Fruit fly (Drosophila melanogaster) whole organism, pupa: Measurements from ENCODE around the gene SmydA-2.

Experiments
- CG10348 ChIP-seq: fragments of 200-800 bp; sonication (Bioruptor generic); IDR thresholded peaks from 2 replicates; pipeline ENCODE4 v1.3.6; 2022; ENCODE audit warnings: missing biosample characterization, missing genetic modification characterization
- CG12605 ChIP-seq: fragments of 200-800 bp; sonication (Bioruptor generic); IDR thresholded peaks from 2 replicates; pipeline ENCODE4 v1.3.6; 2022; ENCODE audit warnings: missing biosample characterization, missing genetic modification characterization
- CG13204 ChIP-seq: fragments of 200-800 bp; sonication (Bioruptor generic); optimal IDR thresholded peaks from 2 replicates; lab custom pipeline; 2018; ENCODE audit warnings: missing biosample characterization, mild to moderate bottlenecking, missing genetic modification characterization, moderate library complexity
- CG14655 ChIP-seq: fragments of 200-800 bp; sonication (Bioruptor generic); optimal IDR thresholded peaks from 3 replicates; lab custom pipeline; 2017; ENCODE audit warnings: mild to moderate bottlenecking, missing biosample characterization, missing genetic modification reagents, missing genetic modification characterization
- CG15710 ChIP-seq: fragments of 200-800 bp; sonication (Bioruptor generic); optimal IDR thresholded peaks from 2 replicates; lab custom pipeline; 2018; ENCODE audit warnings: missing biosample characterization, mild to moderate bottlenecking, missing genetic modification characterization, moderate library complexity
- CG17806 ChIP-seq: fragments of 200-800 bp; sonication (Bioruptor generic); optimal IDR thresholded peaks from 2 replicates; lab custom pipeline; 2018; ENCODE audit warnings: missing biosample characterization, mild to moderate bottlenecking, missing genetic modification characterization, moderate library complexity
- CG32121 ChIP-seq: fragments of 200-800 bp; sonication (Bioruptor generic); IDR thresholded peaks from 2 replicates; pipeline ENCODE4 v1.3.6; 2022; ENCODE audit warnings: missing biosample characterization, missing genetic modification characterization
- CG34367 ChIP-seq: fragments of 200-800 bp; sonication (Bioruptor generic); optimal IDR thresholded peaks from 2 replicates; lab custom pipeline; 2018; ENCODE audit warnings: missing biosample characterization, mild to moderate bottlenecking, missing genetic modification characterization
- CG4496 ChIP-seq: fragments of 200-800 bp; sonication (Bioruptor generic); IDR thresholded peaks from 3 replicates; pipeline ENCODE4 v1.3.6; 2022; ENCODE audit warnings: missing biosample characterization, missing genetic modification characterization
- CG8159 ChIP-seq: fragments of 200-800 bp; sonication (Bioruptor generic); optimal IDR thresholded peaks from 3 replicates; lab custom pipeline; 2018; ENCODE audit warnings: missing biosample characterization, mild to moderate bottlenecking, missing genetic modification characterization, moderate library complexity
- CG8301 ChIP-seq: fragments of 200-800 bp; sonication (Bioruptor generic); optimal IDR thresholded peaks from 2 replicates; lab custom pipeline; 2018; ENCODE audit warnings: missing biosample characterization, mild to moderate bottlenecking, missing genetic modification characterization
- CG9948 ChIP-seq: fragments of 200-800 bp; sonication (Bioruptor generic); optimal IDR thresholded peaks from 2 replicates; lab custom pipeline; 2018; ENCODE audit warnings: missing biosample characterization, mild to moderate bottlenecking, missing genetic modification characterization, moderate library complexity
- D1 ChIP-seq: fragments of 200-800 bp; sonication (Bioruptor generic); optimal IDR thresholded peaks from 2 replicates; lab custom pipeline; 2018; ENCODE audit warnings: missing biosample characterization, mild to moderate bottlenecking, missing genetic modification characterization, moderate library complexity
- EcR ChIP-seq: fragments of 200-800 bp; sonication (Bioruptor generic); optimal IDR thresholded peaks from 3 replicates; lab custom pipeline; 2019; ENCODE audit warnings: missing biosample characterization, missing genetic modification characterization, mild to moderate bottlenecking, moderate library complexity, missing genetic modification reagents
- Ets98B ChIP-seq: fragments of 200-800 bp; sonication (Bioruptor generic); IDR thresholded peaks from 2 replicates; pipeline ENCODE4 v1.3.6; 2022; ENCODE audit warnings: missing biosample characterization, missing genetic modification characterization
- Pif1A ChIP-seq: fragments of 200-800 bp; sonication (Bioruptor generic); optimal IDR thresholded peaks from 3 replicates; lab custom pipeline; 2016; ENCODE audit warnings: missing biosample characterization, missing genetic modification characterization
- Pif1B ChIP-seq: fragments of 200-800 bp; sonication (Bioruptor generic); optimal IDR thresholded peaks from 3 replicates; lab custom pipeline; 2016; ENCODE audit warnings: missing biosample characterization, missing genetic modification characterization
- Snoo ChIP-seq: fragments of 200-800 bp; sonication (Bioruptor generic); optimal IDR thresholded peaks from 3 replicates; lab custom pipeline; 2017; ENCODE audit warnings: missing biosample characterization, mild to moderate bottlenecking, missing genetic modification characterization, inconsistent platforms
- fd96Ca ChIP-seq: fragments of 200-800 bp; sonication (Bioruptor generic); IDR thresholded peaks from 3 replicates; pipeline ENCODE4 v1.3.6; 2022; ENCODE audit warnings: missing biosample characterization, missing genetic modification characterization
- gl ChIP-seq: fragments of 200-800 bp; sonication (Bioruptor generic); optimal IDR thresholded peaks from 2 replicates; lab custom pipeline; 2018; ENCODE audit warnings: missing biosample characterization, mild to moderate bottlenecking, missing genetic modification characterization
- rn ChIP-seq: fragments of 200-800 bp; sonication (Bioruptor generic); IDR thresholded peaks from 2 replicates; pipeline ENCODE4 v1.3.6; 2022; ENCODE audit warnings: missing biosample characterization, missing genetic modification characterization

SmydA-2 gene

dm6 chr3L:19036119-19036518 lies 33.1 kb upstream of the SmydA-2 start:
- TF ChIP-seq D1 (tag; lab: Kevin White, UChicago), result no peak
- TF ChIP-seq CG12605 (GFP tag; lab: Robert Waterston, UW), result no peak
- no peak for TF ChIP-seq Pif1A (GFP tag; lab: Kevin White, UChicago)
- no peak for TF ChIP-seq Ets98B (GFP tag; lab: Robert Waterston, UW)
- no peak for TF ChIP-seq CG8159 (tag; lab: Kevin White, UChicago)
- no peak for TF ChIP-seq gl (tag; lab: Kevin White, UChicago)
- TF ChIP-seq Pif1B (GFP tag; lab: Kevin White, UChicago), result no peak
- no peak for TF ChIP-seq fd96Ca (GFP tag; lab: Robert Waterston, UW)
- TF ChIP-seq CG15710 (tag; lab: Kevin White, UChicago), result no peak
- TF ChIP-seq Snoo (tag; lab: Kevin White, UChicago), result no peak
- no peak for TF ChIP-seq CG9948 (tag; lab: Kevin White, UChicago)
- no peak for TF ChIP-seq EcR (GFP tag; lab: Kevin White, UChicago)

dm6 chr3L:19035163-19035900 lies 32.3 kb upstream of the SmydA-2 start:
- peak; percentile 49 for TF ChIP-seq CG9948 (tag; lab: Kevin White, UChicago)
- TF ChIP-seq Pif1A (GFP tag; lab: Kevin White, UChicago), result peak; percentile 0
- peak; percentile 17 for TF ChIP-seq CG8301 (tag; lab: Kevin White, UChicago)
- TF ChIP-seq Snoo (tag; lab: Kevin White, UChicago), result peak; percentile 44
- no peak for TF ChIP-seq Pif1B (GFP tag; lab: Kevin White, UChicago)
- no peak for TF ChIP-seq Ets98B (GFP tag; lab: Robert Waterston, UW)
- peak; percentile 25 for TF ChIP-seq CG15710 (tag; lab: Kevin White, UChicago)
- no peak for TF ChIP-seq CG12605 (GFP tag; lab: Robert Waterston, UW)
- peak; percentile 66 for TF ChIP-seq CG8159 (tag; lab: Kevin White, UChicago)
- TF ChIP-seq CG4496 (GFP tag; lab: Robert Waterston, UW), result no peak
- no peak for TF ChIP-seq CG13204 (GFP tag; lab: Kevin White, UChicago)
- TF ChIP-seq CG17806 (tag; lab: Kevin White, UChicago), result peak; percentile 52
- TF ChIP-seq CG14655 (GFP tag; lab: Kevin White, UChicago), result peak; percentile 35
- TF ChIP-seq CG34367 (tag; lab: Kevin White, UChicago), result peak; percentile 15
- no peak for TF ChIP-seq gl (tag; lab: Kevin White, UChicago)
- TF ChIP-seq D1 (tag; lab: Kevin White, UChicago), result peak; percentile 13
- no peak for TF ChIP-seq CG10348 (GFP tag; lab: Robert Waterston, UW)
- no peak for TF ChIP-seq EcR (GFP tag; lab: Kevin White, UChicago)
- TF ChIP-seq, all 21 proteins: peak for 10

DNA sequence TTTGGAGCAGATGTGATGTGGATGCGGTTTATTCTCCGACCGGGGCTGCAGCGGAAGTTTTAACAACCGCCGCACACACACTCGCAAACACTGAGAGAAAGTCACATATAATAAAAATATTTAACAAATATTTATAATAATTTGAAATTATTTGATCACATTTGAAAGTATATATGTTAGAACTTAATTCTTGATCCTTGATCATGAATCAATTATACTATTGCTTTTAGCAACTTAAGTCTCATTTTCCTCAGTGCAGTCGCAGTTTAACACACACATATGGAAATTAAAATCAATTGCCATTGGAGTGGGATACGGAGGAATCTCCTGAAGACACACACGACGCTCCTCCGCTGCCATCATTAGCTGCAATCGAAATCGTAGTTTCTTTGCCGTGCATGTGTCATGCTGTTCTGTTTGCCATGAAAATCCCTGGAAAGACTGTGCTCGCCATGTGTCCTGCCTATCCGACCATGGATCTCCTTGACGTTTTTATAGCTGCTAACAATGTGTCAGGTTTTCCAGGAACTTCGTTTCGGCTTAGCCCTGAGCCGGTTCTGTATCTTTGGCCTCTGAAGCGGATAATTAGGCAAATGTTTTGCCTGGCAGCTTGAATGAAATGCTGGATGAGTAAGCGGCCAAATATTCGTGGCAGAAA lies 30.2 kb upstream of the SmydA-2 start:
- peak; percentile 65 for TF ChIP-seq CG8301 (tag; lab: Kevin White, UChicago)
- peak; percentile 78 for TF ChIP-seq CG8159 (tag; lab: Kevin White, UChicago)
- TF ChIP-seq Snoo (tag; lab: Kevin White, UChicago), result peak; percentile 66
- TF ChIP-seq fd96Ca (GFP tag; lab: Robert Waterston, UW), result no peak
- no peak for TF ChIP-seq EcR (GFP tag; lab: Kevin White, UChicago)
- peak; percentile 77 for TF ChIP-seq CG14655 (GFP tag; lab: Kevin White, UChicago)
- peak; percentile 74 for TF ChIP-seq Pif1A (GFP tag; lab: Kevin White, UChicago)
- TF ChIP-seq Ets98B (GFP tag; lab: Robert Waterston, UW), result no peak
- peak; percentile 42 for TF ChIP-seq D1 (tag; lab: Kevin White, UChicago)
- TF ChIP-seq CG32121, result 0 out of 2 replicates have a peak, but pooled peaks have one; percentile 18
- peak; percentile 83 for TF ChIP-seq CG15710 (tag; lab: Kevin White, UChicago)
- peak; percentile 81 for TF ChIP-seq CG17806 (tag; lab: Kevin White, UChicago)
- TF ChIP-seq CG12605 (GFP tag; lab: Robert Waterston, UW), result peak; percentile 35; the same call in 1 of the 2 replicates
- TF ChIP-seq CG9948 (tag; lab: Kevin White, UChicago), result peak; percentile 79
- peak; percentile 67 for TF ChIP-seq Pif1B (GFP tag; lab: Kevin White, UChicago)
- TF ChIP-seq CG10348 (GFP tag; lab: Robert Waterston, UW), result no peak
- peak; percentile 68 for TF ChIP-seq CG13204 (GFP tag; lab: Kevin White, UChicago)
- no peak for TF ChIP-seq rn (GFP tag; lab: Robert Waterston, UW)
- TF ChIP-seq CG34367 (tag; lab: Kevin White, UChicago), result peak; percentile 78
- peak; percentile 39 for TF ChIP-seq gl (tag; lab: Kevin White, UChicago)
- TF ChIP-seq CG4496 (GFP tag; lab: Robert Waterston, UW), result peak; percentile 35; the same call in 2 of the 3 replicates

dm6 chr3L:19032676-19033075 lies 29.6 kb upstream of the SmydA-2 start:
- TF ChIP-seq D1 (tag; lab: Kevin White, UChicago) (no peak), CG4496 (GFP tag; lab: Robert Waterston, UW) (no peak), CG10348 (GFP tag; lab: Robert Waterston, UW) (no peak), CG8301 (tag; lab: Kevin White, UChicago) (no peak), CG15710 (tag; lab: Kevin White, UChicago) (no peak), Pif1A (GFP tag; lab: Kevin White, UChicago) (no peak), EcR (GFP tag; lab: Kevin White, UChicago) (no peak), CG34367 (tag; lab: Kevin White, UChicago) (no peak), gl (tag; lab: Kevin White, UChicago) (no peak), CG12605 (GFP tag; lab: Robert Waterston, UW) (no peak), CG9948 (tag; lab: Kevin White, UChicago) (no peak), CG14655 (GFP tag; lab: Kevin White, UChicago) (no peak), rn (GFP tag; lab: Robert Waterston, UW) (no peak)
